Fruit fly (Drosophila melanogaster) whole organism, wandering third instar larva: ENCODE data around the gene Ask1.
A peak's percentile ranks its signal among the peaks of the same experiment; 100 is the strongest.

Source experiments
- Abd-B ChIP-seq: fragments of >200 bp; optimal IDR thresholded peaks from 2 replicates; lab custom pipeline; 2017; ENCODE audit warnings: missing biosample characterization, missing genetic modification characterization
- CG32264 ChIP-seq: fragments of 200-800 bp; sonication (Bioruptor generic); optimal IDR thresholded peaks from 2 replicates; lab custom pipeline; 2016; ENCODE audit warnings: missing biosample characterization, missing genetic modification characterization
- CG9705 ChIP-seq: fragments of 200-800 bp; sonication (Bioruptor generic); optimal IDR thresholded peaks from 2 replicates; lab custom pipeline; 2018; ENCODE audit warnings: missing biosample characterization, mild to moderate bottlenecking, missing genetic modification characterization
- CrebA ChIP-seq: fragments of 200-800 bp; sonication (Bioruptor generic); optimal IDR thresholded peaks from 2 replicates; lab custom pipeline; 2016; ENCODE audit warnings: missing biosample characterization, mild to moderate bottlenecking, missing genetic modification characterization, borderline replicate concordance
- Dfd ChIP-seq: fragments of >200 bp; optimal IDR thresholded peaks from 2 replicates; lab custom pipeline; 2017; ENCODE audit warnings: missing biosample characterization, missing genetic modification characterization
- Dif ChIP-seq: fragments of 200-275, 200-300 bp; sonication (Bioruptor generic); optimal IDR thresholded peaks from 2 replicates; lab custom pipeline; 2018; ENCODE audit warnings: missing biosample characterization, missing genetic modification characterization; ENCODE audit not compliant: partially characterized antibody
- GATAd ChIP-seq: sonication (Bioruptor generic); optimal IDR thresholded peaks from 2 replicates; lab custom pipeline; 2016; ENCODE audit warnings: missing biosample characterization, missing genetic modification characterization
- HLH106 ChIP-seq: fragments of 200-800 bp; optimal IDR thresholded peaks from 3 replicates; lab custom pipeline; 2019; ENCODE audit warnings: missing biosample characterization, mild to moderate bottlenecking, missing genetic modification characterization, moderate library complexity
- Hnf4 ChIP-seq: fragments of 200-800 bp; sonication (Bioruptor generic); optimal IDR thresholded peaks from 2 replicates; lab custom pipeline; 2016; ENCODE audit warnings: missing biosample characterization, mild to moderate bottlenecking, missing genetic modification characterization
- Hr78 ChIP-seq: fragments of >200 bp; optimal IDR thresholded peaks from 2 replicates; lab custom pipeline; 2017; ENCODE audit warnings: missing biosample characterization, missing genetic modification characterization
- Hr83 ChIP-seq: fragments of 200-300 bp; sonication (Bioruptor generic); optimal IDR thresholded peaks from 2 replicates; lab custom pipeline; 2016; ENCODE audit warnings: missing biosample characterization, mild to moderate bottlenecking, missing genetic modification characterization, moderate library complexity; ENCODE audit not compliant: poor library complexity, severe bottlenecking
- Jra ChIP-seq: sonication (Bioruptor generic); optimal IDR thresholded peaks from 2 replicates; lab custom pipeline; 2016; ENCODE audit warnings: missing biosample characterization, missing genetic modification characterization
- Mio ChIP-seq: sonication (Bioruptor generic); optimal IDR thresholded peaks from 2 replicates; lab custom pipeline; 2016; ENCODE audit warnings: missing biosample characterization, missing genetic modification characterization
- Myc ChIP-seq: fragments of >200 bp; optimal IDR thresholded peaks from 2 replicates; lab custom pipeline; 2017
- N ChIP-seq: fragments of >200 bp; optimal IDR thresholded peaks from 2 replicates; lab custom pipeline; 2018; ENCODE audit warnings: missing biosample characterization, missing external identifiers, missing genetic modification characterization
- OdsH ChIP-seq: fragments of 200-800 bp; sonication (Bioruptor generic); optimal IDR thresholded peaks from 2 replicates; lab custom pipeline; 2016; ENCODE audit warnings: missing biosample characterization, mild to moderate bottlenecking, missing genetic modification characterization
- Rel ChIP-seq, 2 experiments: fragments of 200-800 bp; sonication (Bioruptor generic) in 1 of 2; optimal IDR thresholded peaks; 2 replicates in 1 of 2; 3 replicates in 1 of 2; lab custom pipeline; 2016 to 2019; ENCODE audit warnings: mild to moderate bottlenecking in 2 of 2, missing biosample characterization in 2 of 2, missing genetic modification characterization in 2 of 2, moderate library complexity in 1 of 2
- Sp1 ChIP-seq: fragments of 200-800 bp; sonication (Bioruptor generic); optimal IDR thresholded peaks from 3 replicates; lab custom pipeline; 2019; ENCODE audit warnings: missing biosample characterization, mild to moderate bottlenecking, missing genetic modification characterization, moderate library complexity
- Vsx2 ChIP-seq: fragments of 200-300, 225-300 bp; sonication (Bioruptor generic); optimal IDR thresholded peaks from 2 replicates; lab custom pipeline; 2018; ENCODE audit warnings: missing biosample characterization, missing genetic modification characterization; ENCODE audit not compliant: partially characterized antibody
- br ChIP-seq: fragments of 200-800 bp; sonication (Bioruptor generic); optimal IDR thresholded peaks from 2 replicates; lab custom pipeline; 2016; ENCODE audit warnings: missing biosample characterization, missing genetic modification characterization
- brk ChIP-seq: fragments of 200-800 bp; sonication (Bioruptor generic); optimal IDR thresholded peaks from 2 replicates; lab custom pipeline; 2016; ENCODE audit warnings: missing biosample characterization, mild to moderate bottlenecking, missing genetic modification characterization
- dl ChIP-seq, 2 experiments: fragments of 175-275, 200-275 bp in 1 of 2; fragments of 200-275 bp in 1 of 2; sonication (Bioruptor generic); optimal IDR thresholded peaks; lab custom pipeline; 2018; ENCODE audit warnings: mild to moderate bottlenecking in 2 of 2, missing biosample characterization in 2 of 2, missing genetic modification characterization in 2 of 2, moderate library complexity in 2 of 2; ENCODE audit not compliant: partially characterized antibody in 2 of 2, insufficient read depth in 1 of 2
- dmrt93B ChIP-seq: fragments of 200-800 bp; sonication (Bioruptor generic); optimal IDR thresholded peaks from 2 replicates; lab custom pipeline; 2018; ENCODE audit warnings: missing biosample characterization, mild to moderate bottlenecking, missing genetic modification characterization
- dsf ChIP-seq: sonication (Bioruptor generic); optimal IDR thresholded peaks from 2 replicates; lab custom pipeline; 2016; ENCODE audit warnings: missing biosample characterization, missing genetic modification characterization, borderline replicate concordance
- ey ChIP-seq: fragments of 200-800 bp; sonication (Bioruptor generic); optimal IDR thresholded peaks from 2 replicates; lab custom pipeline; 2016; ENCODE audit warnings: missing biosample characterization, missing genetic modification characterization
- foxo ChIP-seq, 2 experiments: fragments of 200-800 bp; sonication (Bioruptor generic); optimal IDR thresholded peaks; 2 replicates in 1 of 2; 3 replicates in 1 of 2; lab custom pipeline; 2016 to 2017; ENCODE audit warnings: missing biosample characterization in 2 of 2, missing genetic modification characterization in 2 of 2
- fru ChIP-seq: fragments of 200-800 bp; sonication (Bioruptor generic); optimal IDR thresholded peaks from 3 replicates; lab custom pipeline; 2016; ENCODE audit warnings: missing biosample characterization, mild to moderate bottlenecking, missing genetic modification characterization
- h ChIP-seq: fragments of 200-800 bp; sonication (Bioruptor generic); optimal IDR thresholded peaks from 3 replicates; lab custom pipeline; 2016; ENCODE audit warnings: missing biosample characterization, mild to moderate bottlenecking, missing genetic modification characterization
- jim ChIP-seq: fragments of 175-275, 200-325 bp; sonication (Bioruptor generic); optimal IDR thresholded peaks from 2 replicates; lab custom pipeline; 2016; ENCODE audit warnings: missing biosample characterization, mild to moderate bottlenecking, missing genetic modification characterization
- lola ChIP-seq: fragments of >200 bp; optimal IDR thresholded peaks from 2 replicates; lab custom pipeline; 2017; ENCODE audit warnings: missing biosample characterization, missing genetic modification characterization
- pan ChIP-seq: fragments of >200 bp; optimal IDR thresholded peaks from 2 replicates; lab custom pipeline; 2017
- psq ChIP-seq: fragments of 200-800 bp; sonication (Bioruptor generic); optimal IDR thresholded peaks from 3 replicates; lab custom pipeline; 2017; ENCODE audit warnings: missing biosample characterization, mild to moderate bottlenecking, missing genetic modification characterization, moderate library complexity
- rgr ChIP-seq: fragments of 200-800 bp; sonication (Bioruptor generic); optimal IDR thresholded peaks from 3 replicates; lab custom pipeline; 2016; ENCODE audit warnings: missing biosample characterization, mild to moderate bottlenecking, missing genetic modification characterization
- sage ChIP-seq: fragments of 200-800 bp; sonication (Bioruptor generic); optimal IDR thresholded peaks from 2 replicates; lab custom pipeline; 2016; ENCODE audit warnings: missing biosample characterization, mild to moderate bottlenecking, missing genetic modification characterization
- sv ChIP-seq: fragments of 200-800 bp; sonication (Bioruptor generic); optimal IDR thresholded peaks from 3 replicates; lab custom pipeline; 2016; ENCODE audit warnings: missing biosample characterization, missing genetic modification characterization
- tai ChIP-seq: sonication (Bioruptor generic); optimal IDR thresholded peaks from 2 replicates; lab custom pipeline; 2016; ENCODE audit warnings: missing biosample characterization, missing genetic modification characterization
- usp ChIP-seq: fragments of >200 bp; optimal IDR thresholded peaks from 2 replicates; lab custom pipeline; 2017; ENCODE audit warnings: missing biosample characterization, missing genetic modification characterization
- woc ChIP-seq: sonication (Bioruptor generic); optimal IDR thresholded peaks from 2 replicates; lab custom pipeline; 2016; ENCODE audit warnings: missing biosample characterization, mild to moderate bottlenecking, missing genetic modification characterization

Gene Ask1

DNA sequence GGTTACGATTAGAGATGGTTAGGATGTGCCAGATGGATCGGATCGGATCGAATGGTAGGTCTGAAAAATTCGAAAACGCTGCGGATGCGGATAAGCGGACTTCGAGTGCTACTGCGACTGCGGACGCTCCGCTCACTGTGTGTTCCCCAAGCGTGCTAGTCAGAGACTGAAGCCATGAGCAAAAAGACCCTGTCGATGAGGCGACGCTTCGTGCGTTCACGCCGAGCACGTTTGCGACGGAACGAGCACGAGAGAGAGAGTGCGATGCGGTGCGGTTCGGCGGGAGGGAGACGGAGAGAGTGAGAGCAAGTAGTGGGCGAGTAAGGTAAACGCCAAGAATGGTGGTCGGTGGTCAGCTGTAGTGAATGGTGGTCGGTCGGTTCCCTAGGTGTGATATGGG is 42.8 kb upstream of the Ask1 start, which contains the start of gene bnl:
bnl (minus strand) TSS at position 131 of the 400 bp plus-strand sequence.
- peak; percentile 49 for TF ChIP-seq h (GFP tag; lab: Kevin White, UChicago)
- no peak for TF ChIP-seq Hr78 (GFP tag; lab: Kevin White, UChicago)
- no peak for TF ChIP-seq woc (GFP tag; lab: Kevin White, UChicago)
- TF ChIP-seq Mio (GFP tag; lab: Kevin White, UChicago), result no peak
- peak in 1 of 2 experiments; percentile 17 for TF ChIP-seq foxo (GFP tag; optimal IDR thresholded peaks at IDR 0.05; lab: Kevin White, UChicago)
- TF ChIP-seq tai (GFP tag; lab: Kevin White, UChicago), result no peak
- peak; percentile 13 for TF ChIP-seq Hnf4 (GFP tag; lab: Kevin White, UChicago)
- no peak for TF ChIP-seq Sp1 (GFP tag; lab: Kevin White, UChicago)
- peak; percentile 66 for TF ChIP-seq jim (GFP tag; lab: Kevin White, UChicago)
- TF ChIP-seq OdsH (GFP tag; lab: Kevin White, UChicago), result no peak
- TF ChIP-seq sage (GFP tag; lab: Kevin White, UChicago), result no peak
- TF ChIP-seq pan (lab: Kevin White, UChicago), result no peak
- TF ChIP-seq Jra, result no peak
- peak; percentile 7 for TF ChIP-seq psq (GFP tag; lab: Kevin White, UChicago)
- TF ChIP-seq sv (GFP tag; lab: Kevin White, UChicago), result no peak
- TF ChIP-seq usp (GFP tag; lab: Kevin White, UChicago), result no peak
- no peak for TF ChIP-seq CG9705 (GFP tag; lab: Kevin White, UChicago)
- TF ChIP-seq Dfd (GFP tag; lab: Kevin White, UChicago), result no peak
- no peak for TF ChIP-seq ey (GFP tag; lab: Kevin White, UChicago)
- peak; percentile 23 for TF ChIP-seq br (GFP tag; lab: Kevin White, UChicago)
- TF ChIP-seq CG32264 (GFP tag; lab: Kevin White, UChicago), result no peak
- peak; percentile 84 for TF ChIP-seq Dif (GFP tag; lab: Kevin White, UChicago)
- TF ChIP-seq HLH106 (tag; lab: Kevin White, UChicago), result no peak
- TF ChIP-seq N, result no peak
- TF ChIP-seq dmrt93B (GFP tag; lab: Kevin White, UChicago), result no peak
- TF ChIP-seq rgr (GFP tag; lab: Kevin White, UChicago), result peak; percentile 33
- TF ChIP-seq GATAd, result no peak
- no peak for TF ChIP-seq brk (GFP tag; lab: Kevin White, UChicago)
- no peak for TF ChIP-seq CrebA (GFP tag; lab: Kevin White, UChicago)
- TF ChIP-seq Rel (GFP tag; optimal IDR thresholded peaks at IDR 0.05; lab: Kevin White, UChicago), result no peak
- TF ChIP-seq Rel (tag; optimal IDR thresholded peaks at IDR 0.05; lab: Kevin White, UChicago), result peak; percentile 56
- no peak for TF ChIP-seq Myc (lab: Kevin White, UChicago)
- peak; percentile 14 for TF ChIP-seq Vsx2
- no peak for TF ChIP-seq Abd-B (GFP tag; lab: Kevin White, UChicago)
- peak; percentile 5 for TF ChIP-seq fru
- no peak for TF ChIP-seq lola (GFP tag; lab: Kevin White, UChicago)
- TF ChIP-seq dsf, result no peak
- TF ChIP-seq dl (GFP tag; optimal IDR thresholded peaks at IDR 0.05; lab: Kevin White, UChicago; ENCODE audit: insufficient read depth in 1 of 2, partially characterized antibody in 2 of 2), result peak; percentile 75 to 77
- peak; percentile 79 for TF ChIP-seq Hr83 (GFP tag; lab: Kevin White, UChicago)

DNA sequence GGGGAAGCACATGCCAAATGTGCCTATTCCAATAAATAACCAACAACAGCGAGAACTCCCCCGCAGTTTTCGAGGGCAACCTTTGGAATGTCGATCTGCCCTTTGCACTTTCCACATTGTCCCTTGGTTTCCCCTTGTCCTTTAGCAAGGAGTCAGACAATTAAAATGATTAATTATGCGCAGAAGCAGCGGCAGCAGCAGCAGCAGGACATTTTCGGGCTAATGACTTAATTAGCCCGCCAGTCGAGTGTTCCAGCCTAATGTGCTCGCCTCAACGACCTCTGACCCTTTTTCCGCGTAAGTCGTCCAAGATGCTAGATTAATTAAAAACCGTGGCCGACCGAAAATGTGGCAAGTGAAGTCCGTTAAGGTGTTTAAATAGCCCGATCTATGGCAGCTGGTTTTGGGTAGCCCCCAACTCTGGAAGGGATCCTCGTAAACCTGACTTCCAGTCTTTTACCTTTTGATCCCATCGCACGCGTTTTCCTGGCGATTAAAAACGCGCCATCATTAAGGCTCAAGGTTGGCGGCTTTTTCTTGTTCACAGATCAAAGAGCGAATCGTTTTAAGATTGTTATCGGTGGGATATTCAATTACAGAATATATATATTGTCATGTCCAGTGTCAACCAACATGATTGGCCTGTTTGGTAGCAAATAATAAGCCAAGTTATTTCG is 40.5 kb upstream of the Ask1 start:
- TF ChIP-seq Myc (lab: Kevin White, UChicago) (no peak), Dfd (GFP tag; lab: Kevin White, UChicago) (no peak), Abd-B (GFP tag; lab: Kevin White, UChicago) (no peak), pan (lab: Kevin White, UChicago) (no peak), brk (GFP tag; lab: Kevin White, UChicago) (no peak), dsf (no peak)
- TF ChIP-seq, all 38 proteins: peak for 0
